Fruit fly (Drosophila melanogaster) whole organism, embryonic: ENCODE results near the gene CG32812.
A peak's percentile ranks its signal among the peaks of the same experiment; 100 is the strongest.

Experiments
- Adf1 ChIP-seq: fragments of 200-800 bp; sonication (Bioruptor generic); IDR thresholded peaks from 2 replicates; pipeline ENCODE4 v1.3.6; 2022; ENCODE audit warnings: missing biosample characterization, missing genetic modification characterization
- Blimp-1 ChIP-seq: fragments of 200-800 bp; sonication (Bioruptor generic); optimal IDR thresholded peaks from 3 replicates; lab custom pipeline; 2018; ENCODE audit warnings: missing biosample characterization, missing genetic modification characterization, mild to moderate bottlenecking, moderate library complexity, missing genetic modification reagents
- CG10543 ChIP-seq: fragments of 200-800 bp; sonication (Bioruptor generic); optimal IDR thresholded peaks from 3 replicates; lab custom pipeline; 2017; ENCODE audit warnings: missing biosample characterization, mild to moderate bottlenecking, missing genetic modification characterization, moderate library complexity
- CG12769 ChIP-seq: fragments of 200-800 bp; sonication (Bioruptor generic); optimal IDR thresholded peaks from 2 replicates; lab custom pipeline; 2019; ENCODE audit warnings: missing biosample characterization, mild to moderate bottlenecking, missing genetic modification characterization, moderate library complexity
- CG13287 ChIP-seq: fragments of 200-800 bp; sonication (Bioruptor generic); IDR thresholded peaks from 2 replicates; pipeline ENCODE4 v1.3.6; 2022; ENCODE audit warnings: missing biosample characterization, missing genetic modification characterization; ENCODE audit not compliant: partially characterized antibody
- CG13894 ChIP-seq: fragments of 200-800 bp; sonication (Bioruptor generic); optimal IDR thresholded peaks from 3 replicates; lab custom pipeline; 2018; ENCODE audit warnings: missing biosample characterization, mild to moderate bottlenecking, missing genetic modification characterization, moderate library complexity
- CG15073 ChIP-seq: fragments of 200-800 bp; sonication (Bioruptor generic); optimal IDR thresholded peaks from 2 replicates; lab custom pipeline; 2016; ENCODE audit warnings: missing biosample characterization, missing genetic modification characterization
- CG15696 ChIP-seq: fragments of 200-800 bp; sonication (Bioruptor generic); optimal IDR thresholded peaks from 2 replicates; lab custom pipeline; 2019; ENCODE audit warnings: missing biosample characterization, mild to moderate bottlenecking, missing genetic modification characterization, moderate library complexity
- CG16813 ChIP-seq: fragments of 200-800 bp; sonication (Bioruptor generic); IDR thresholded peaks from 3 replicates; pipeline ENCODE4 v1.3.6; 2022; ENCODE audit warnings: missing biosample characterization, missing genetic modification characterization; ENCODE audit not compliant: partially characterized antibody
- CG18011 ChIP-seq: fragments of 200-800 bp; sonication (Bioruptor generic); optimal IDR thresholded peaks from 2 replicates; lab custom pipeline; 2017; ENCODE audit warnings: missing biosample characterization, missing genetic modification characterization, mild to moderate bottlenecking, moderate library complexity, missing genotype
- CG18764 ChIP-seq: fragments of 200-800 bp; sonication (Bioruptor generic); optimal IDR thresholded peaks from 3 replicates; lab custom pipeline; 2016; ENCODE audit warnings: missing biosample characterization, missing genetic modification characterization
- CG3838 ChIP-seq: fragments of 200-800 bp; sonication (Bioruptor generic); optimal IDR thresholded peaks from 3 replicates; lab custom pipeline; 2016; ENCODE audit warnings: missing biosample characterization, missing genetic modification characterization
- CG6175 ChIP-seq: fragments of 200-800 bp; sonication (Bioruptor generic); IDR thresholded peaks from 3 replicates; pipeline ENCODE4 v1.3.6; 2022; ENCODE audit warnings: missing biosample characterization, missing genetic modification characterization
- CG9797 ChIP-seq: fragments of 200-800 bp; sonication (Bioruptor generic); optimal IDR thresholded peaks from 3 replicates; lab custom pipeline; 2018; ENCODE audit warnings: missing biosample characterization, mild to moderate bottlenecking, missing genetic modification characterization
- CG9932 ChIP-seq: fragments of 200-800 bp; sonication (Bioruptor generic); IDR thresholded peaks from 2 replicates; pipeline ENCODE4 v1.3.6; 2022; ENCODE audit warnings: missing biosample characterization, missing genetic modification characterization
- D19A ChIP-seq: fragments of 200-800 bp; optimal IDR thresholded peaks from 3 replicates; lab custom pipeline; 2019; ENCODE audit warnings: missing biosample characterization, mild to moderate bottlenecking, missing genetic modification characterization, moderate library complexity
- Deaf1 ChIP-seq: fragments of 200-800 bp; optimal IDR thresholded peaks from 3 replicates; lab custom pipeline; 2019; ENCODE audit warnings: missing biosample characterization, mild to moderate bottlenecking, missing genetic modification characterization, moderate library complexity
- Dip2 ChIP-seq: fragments of 200-800 bp; sonication (Bioruptor generic); IDR thresholded peaks from 2 replicates; pipeline ENCODE4 v1.3.6; 2022; ENCODE audit warnings: missing biosample characterization, missing genetic modification characterization
- Doc3 ChIP-seq: fragments of 200-800 bp; sonication (Bioruptor generic); IDR thresholded peaks from 3 replicates; pipeline ENCODE4 v1.3.6; 2022; ENCODE audit warnings: missing biosample characterization, missing genetic modification characterization; ENCODE audit not compliant: partially characterized antibody
- Ets65A ChIP-seq: fragments of 200-800 bp; sonication (Bioruptor generic); peaks from one replicate; lab custom pipeline; 2016; ENCODE audit warnings: missing biosample characterization, missing genetic modification characterization
- Fer2 ChIP-seq: fragments of 200-800 bp; sonication (Bioruptor generic); optimal IDR thresholded peaks from 2 replicates; lab custom pipeline; 2018; ENCODE audit warnings: missing biosample characterization, mild to moderate bottlenecking, missing genetic modification characterization, moderate library complexity
- Jarid2 ChIP-seq: fragments of 200-800 bp; sonication (Bioruptor generic); optimal IDR thresholded peaks from 3 replicates; lab custom pipeline; 2017; ENCODE audit warnings: mild to moderate bottlenecking, missing biosample characterization, missing genetic modification reagents, missing genetic modification characterization
- Med ChIP-seq: fragments of 200-800 bp; sonication (Bioruptor generic); peaks from one replicate; lab custom pipeline; 2016; ENCODE audit warnings: missing biosample characterization, missing genetic modification characterization, mild to moderate bottlenecking, inconsistent platforms, moderate library complexity
- Sry-δ ChIP-seq: fragments of 200-800 bp; sonication (Bioruptor generic); optimal IDR thresholded peaks from 2 replicates; lab custom pipeline; 2016; ENCODE audit warnings: missing biosample characterization, missing genetic modification characterization
- caup ChIP-seq: fragments of 200-800 bp; sonication (Bioruptor generic); optimal IDR thresholded peaks from 3 replicates; lab custom pipeline; 2017; ENCODE audit warnings: missing biosample characterization, mild to moderate bottlenecking, missing genetic modification characterization, moderate library complexity; ENCODE audit not compliant: severe bottlenecking
- chinmo ChIP-seq: fragments of 200-800 bp; sonication (Bioruptor generic); IDR thresholded peaks from 4 replicates; pipeline ENCODE4 v1.3.6; 2022; ENCODE audit warnings: missing biosample characterization, missing genetic modification characterization; ENCODE audit not compliant: partially characterized antibody
- chm ChIP-seq: fragments of 200-800 bp; sonication (Bioruptor generic); IDR thresholded peaks from 2 replicates; pipeline ENCODE4 v1.3.6; 2022; ENCODE audit warnings: missing biosample characterization, missing genetic modification characterization
- chn ChIP-seq: fragments of 200-800 bp; sonication (Bioruptor generic); optimal IDR thresholded peaks from 2 replicates; lab custom pipeline; 2016; ENCODE audit warnings: missing biosample characterization, missing genetic modification characterization
- crol ChIP-seq: fragments of 200-800 bp; sonication (Bioruptor generic); IDR thresholded peaks from 2 replicates; pipeline ENCODE4 v1.3.6; 2022; ENCODE audit warnings: missing biosample characterization, missing genetic modification characterization
- ems ChIP-seq: fragments of 200-800 bp; sonication (Bioruptor generic); optimal IDR thresholded peaks from 3 replicates; lab custom pipeline; 2016; ENCODE audit warnings: missing biosample characterization, missing genetic modification characterization
- esg ChIP-seq: fragments of 200-800 bp; sonication (Bioruptor generic); conservative IDR thresholded peaks from 2 replicates; pipeline ENCODE4 v1.3.6; 2022; ENCODE audit warnings: missing biosample characterization, missing genetic modification characterization
- hth ChIP-seq: fragments of >200 bp; optimal IDR thresholded peaks from 2 replicates; lab custom pipeline; 2017; ENCODE audit warnings: inconsistent platforms
- jumu ChIP-seq: fragments of 200-800 bp; sonication (Bioruptor generic); optimal IDR thresholded peaks from 3 replicates; lab custom pipeline; 2016; ENCODE audit warnings: missing biosample characterization, missing genetic modification characterization
- kni ChIP-seq: fragments of 200-800 bp; sonication (Bioruptor generic); optimal IDR thresholded peaks from 3 replicates; lab custom pipeline; 2017; ENCODE audit warnings: mild to moderate bottlenecking, missing biosample characterization, missing genetic modification reagents, missing genetic modification characterization
- knrl ChIP-seq: fragments of 200-800 bp; sonication (Bioruptor generic); IDR thresholded peaks from 3 replicates; pipeline ENCODE4 v1.3.6; 2022; ENCODE audit warnings: missing biosample characterization, missing genetic modification characterization; ENCODE audit not compliant: partially characterized antibody
- lmd ChIP-seq: fragments of 200-800 bp; sonication (Bioruptor generic); IDR thresholded peaks from 2 replicates; pipeline ENCODE4 v1.3.6; 2022; ENCODE audit warnings: missing biosample characterization, missing genetic modification characterization
- nerfin-2 ChIP-seq: fragments of 200-800 bp; sonication (Bioruptor generic); IDR thresholded peaks from 2 replicates; pipeline ENCODE4 v1.3.6; 2022; ENCODE audit warnings: missing biosample characterization, missing genetic modification characterization; ENCODE audit not compliant: partially characterized antibody
- oc ChIP-seq: fragments of 200-800 bp; sonication (Bioruptor generic); optimal IDR thresholded peaks from 2 replicates; lab custom pipeline; 2018; ENCODE audit warnings: missing biosample characterization, mild to moderate bottlenecking, missing genetic modification characterization, moderate library complexity
- p53 ChIP-seq: fragments of 200-800 bp; sonication (Bioruptor generic); optimal IDR thresholded peaks from 2 replicates; lab custom pipeline; 2016; ENCODE audit warnings: missing biosample characterization, missing genetic modification characterization
- phol ChIP-seq: fragments of 200-800 bp; sonication (Bioruptor generic); optimal IDR thresholded peaks from 3 replicates; lab custom pipeline; 2018; ENCODE audit warnings: missing biosample characterization, mild to moderate bottlenecking, missing genetic modification characterization, moderate library complexity
- pros ChIP-seq: fragments of 200-800 bp; sonication (Bioruptor generic); optimal IDR thresholded peaks from 3 replicates; lab custom pipeline; 2019; ENCODE audit warnings: missing biosample characterization, mild to moderate bottlenecking, missing genetic modification characterization, moderate library complexity
- pum ChIP-seq: fragments of 200-800 bp; sonication (Bioruptor generic); optimal IDR thresholded peaks from 2 replicates; lab custom pipeline; 2016; ENCODE audit warnings: missing biosample characterization, missing genetic modification characterization
- rib ChIP-seq: fragments of 200-800 bp; sonication (Bioruptor generic); IDR thresholded peaks from 2 replicates; pipeline ENCODE4 v1.3.6; 2022; ENCODE audit warnings: missing biosample characterization, missing genetic modification characterization
- seq ChIP-seq: fragments of 200-800 bp; sonication (Bioruptor generic); IDR thresholded peaks from 2 replicates; pipeline ENCODE4 v1.3.6; 2022; ENCODE audit warnings: missing biosample characterization, missing genetic modification characterization
- so ChIP-seq: fragments of 200-800 bp; sonication (Bioruptor generic); IDR thresholded peaks from 3 replicates; pipeline ENCODE4 v1.3.6; 2022; ENCODE audit warnings: missing biosample characterization, missing genetic modification characterization
- sug ChIP-seq: fragments of 200-800 bp; optimal IDR thresholded peaks from 2 replicates; lab custom pipeline; 2019; ENCODE audit warnings: missing biosample characterization, mild to moderate bottlenecking, missing genetic modification characterization, moderate library complexity
- tna ChIP-seq: fragments of 200-800 bp; sonication (Bioruptor generic); IDR thresholded peaks from 2 replicates; pipeline ENCODE4 v1.3.6; 2022; ENCODE audit warnings: missing biosample characterization, missing genetic modification characterization; ENCODE audit not compliant: partially characterized antibody
- vvl ChIP-seq: fragments of 200-800 bp; sonication (Bioruptor generic); IDR thresholded peaks from 2 replicates; pipeline ENCODE4 v1.3.6; 2022; ENCODE audit warnings: missing biosample characterization, missing genetic modification characterization

CG32812 gene

dm6 chrX:1303961-1304360 lies 16.9 kb downstream of the CG32812 start (continued):
- TF ChIP-seq pum (no peak), CG9797 (GFP tag; lab: Kevin White, UChicago) (no peak), CG9932 (GFP tag; lab: Robert Waterston, UW) (no peak), caup (GFP tag; lab: Kevin White, UChicago) (no peak), nerfin-2 (GFP tag; lab: Robert Waterston, UW) (no peak)

dm6 chrX:1308444-1308843 lies 21.4 kb downstream of the CG32812 start:
- TF ChIP-seq hth (lab: Kevin White, UChicago) (no peak), phol (tag; lab: Kevin White, UChicago) (no peak), vvl (peak; percentile 37; the same call in 1 of the 2 replicates), kni (GFP tag; lab: Kevin White, UChicago) (peak; percentile 38), CG6175 (GFP tag; lab: Robert Waterston, UW) (peak; percentile 87), chm (GFP tag; lab: Robert Waterston, UW) (0 out of 2 replicates have a peak, but pooled peaks have one; percentile 19), knrl (GFP tag; lab: Robert Waterston, UW) (no peak), CG18011 (no peak), crol (GFP tag; lab: Robert Waterston, UW) (peak; percentile 79), Jarid2 (GFP tag; lab: Kevin White, UChicago) (peak; percentile 31), Blimp-1 (GFP tag; lab: Kevin White, UChicago) (peak; percentile 54), chn (GFP tag; lab: Kevin White, UChicago) (peak; percentile 26), sug (no peak), chinmo (GFP tag; lab: Robert Waterston, UW) (peak; percentile 76; the same call in 1 of the 4 replicates), Deaf1 (tag; lab: Kevin White, UChicago) (peak; percentile 90), p53 (GFP tag; lab: Kevin White, UChicago) (peak; percentile 40), seq (GFP tag; lab: Robert Waterston, UW) (no peak), Ets65A (GFP tag; lab: Kevin White, UChicago) (no peak), Doc3 (GFP tag; lab: Robert Waterston, UW) (0 out of 3 replicates have a peak, but pooled peaks have one; percentile 35), CG13894 (tag; lab: Kevin White, UChicago) (peak; percentile 36), CG16813 (GFP tag; lab: Robert Waterston, UW) (peak; percentile 31; the same call in 1 of the 3 replicates), CG12769 (tag; lab: Kevin White, UChicago) (peak; percentile 46), Med (GFP tag; lab: Kevin White, UChicago) (peak; percentile 44), so (GFP tag; lab: Robert Waterston, UW) (0 out of 3 replicates have a peak, but pooled peaks have one; percentile 10), Fer2 (tag; lab: Kevin White, UChicago) (no peak), Dip2 (GFP tag; lab: Robert Waterston, UW) (no peak), oc (peak; percentile 7), CG15696 (tag; lab: Kevin White, UChicago) (no peak), CG3838 (no peak), CG15073 (GFP tag; lab: Kevin White, UChicago) (peak; percentile 85), CG13287 (peak; percentile 23; the same call in 1 of the 2 replicates), caup (GFP tag; lab: Kevin White, UChicago) (no peak), tna (GFP tag; lab: Robert Waterston, UW) (no peak), CG18764 (no peak), D19A (tag; lab: Kevin White, UChicago) (no peak), CG10543 (GFP tag; lab: Kevin White, UChicago) (peak; percentile 1), lmd (GFP tag; lab: Robert Waterston, UW) (no peak), pros (GFP tag; lab: Kevin White, UChicago) (peak; percentile 81), ems (GFP tag; lab: Kevin White, UChicago) (no peak), rib (no peak), jumu (GFP tag; lab: Kevin White, UChicago) (no peak), esg (GFP tag; lab: Robert Waterston, UW) (peak; percentile 16; the same call in 1 of the 2 replicates), Sry-δ (GFP tag; lab: Kevin White, UChicago) (no peak), Adf1 (GFP tag; lab: Robert Waterston, UW) (peak; percentile 30; the same call in 1 of the 2 replicates)
